Fruit fly (Drosophila melanogaster) whole organism, embryonic: ENCODE data around the gene tai.
A peak's percentile ranks its signal among the peaks of the same experiment; 100 is the strongest.

Source experiments
- CG11085 ChIP-seq: fragments of 200-800 bp; sonication (Bioruptor generic); IDR thresholded peaks from 2 replicates; pipeline ENCODE4 v1.3.6; 2022; ENCODE audit warnings: missing biosample characterization, missing genetic modification characterization
- CG11456 ChIP-seq: fragments of 200-800 bp; sonication (Bioruptor generic); IDR thresholded peaks from 3 replicates; pipeline ENCODE4 v1.3.6; 2022; ENCODE audit warnings: missing biosample characterization, missing genetic modification characterization
- CG13123 ChIP-seq: fragments of 200-800 bp; sonication (Bioruptor generic); optimal IDR thresholded peaks from 2 replicates; lab custom pipeline; 2016; ENCODE audit warnings: missing biosample characterization, missing genetic modification characterization
- CG13287 ChIP-seq: fragments of 200-800 bp; sonication (Bioruptor generic); IDR thresholded peaks from 2 replicates; pipeline ENCODE4 v1.3.6; 2022; ENCODE audit warnings: missing biosample characterization, missing genetic modification characterization; ENCODE audit not compliant: partially characterized antibody
- CG2678 ChIP-seq: fragments of 200-800 bp; sonication (Bioruptor generic); optimal IDR thresholded peaks from 3 replicates; lab custom pipeline; 2019; ENCODE audit warnings: missing biosample characterization, mild to moderate bottlenecking, missing genetic modification characterization, moderate library complexity
- CG6175 ChIP-seq: fragments of 200-800 bp; sonication (Bioruptor generic); IDR thresholded peaks from 3 replicates; pipeline ENCODE4 v1.3.6; 2022; ENCODE audit warnings: missing biosample characterization, missing genetic modification characterization
- CG7839 ChIP-seq: fragments of 200-800 bp; sonication (Bioruptor generic); optimal IDR thresholded peaks from 3 replicates; lab custom pipeline; 2018; ENCODE audit warnings: missing biosample characterization, mild to moderate bottlenecking, missing genetic modification characterization, moderate library complexity
- CG8290 ChIP-seq, 3 experiments: fragments of 200-800 bp; sonication (Bioruptor generic); optimal IDR thresholded peaks; 2 replicates each; lab custom pipeline; 2016 to 2019; ENCODE audit warnings: missing biosample characterization in 3 of 3, missing genetic modification characterization in 3 of 3, mild to moderate bottlenecking in 2 of 3, moderate library complexity in 1 of 3
- CG9727 ChIP-seq: fragments of 200-800 bp; sonication (Bioruptor generic); optimal IDR thresholded peaks from 3 replicates; lab custom pipeline; 2017; ENCODE audit warnings: missing biosample characterization, mild to moderate bottlenecking, missing genetic modification characterization
- CrebB ChIP-seq: fragments of 200-800 bp; sonication (Bioruptor generic); optimal IDR thresholded peaks from 3 replicates; lab custom pipeline; 2018; ENCODE audit warnings: missing biosample characterization, mild to moderate bottlenecking, missing genetic modification characterization
- E2f1 ChIP-seq: fragments of 200-800 bp; sonication (Bioruptor generic); IDR thresholded peaks from 2 replicates; pipeline ENCODE4 v1.3.6; 2022; ENCODE audit warnings: missing biosample characterization, missing genetic modification characterization
- E2f2 ChIP-seq: fragments of 200-800 bp; sonication (Bioruptor generic); IDR thresholded peaks from 2 replicates; pipeline ENCODE4 v1.3.6; 2022; ENCODE audit warnings: missing biosample characterization, missing genetic modification characterization
- Elba2 ChIP-seq: fragments of 200-800 bp; sonication (Bioruptor generic); optimal IDR thresholded peaks from 3 replicates; lab custom pipeline; 2016; ENCODE audit warnings: missing biosample characterization, missing genetic modification characterization
- Fer1 ChIP-seq: fragments of 200-800 bp; sonication (Bioruptor generic); optimal IDR thresholded peaks from 2 replicates; lab custom pipeline; 2017; ENCODE audit warnings: missing biosample characterization, mild to moderate bottlenecking, missing genetic modification characterization
- Mrtf ChIP-seq: fragments of 200-800 bp; sonication (Bioruptor generic); IDR thresholded peaks from 3 replicates; pipeline ENCODE4 v1.3.6; 2022; ENCODE audit warnings: missing biosample characterization, missing genetic modification characterization
- Nf-YC ChIP-seq: fragments of 200-800 bp; optimal IDR thresholded peaks from 3 replicates; lab custom pipeline; 2019; ENCODE audit warnings: missing biosample characterization, mild to moderate bottlenecking, missing genetic modification characterization, moderate library complexity
- PHDP ChIP-seq: fragments of 200-800 bp; sonication (Bioruptor generic); optimal IDR thresholded peaks from 3 replicates; lab custom pipeline; 2018; ENCODE audit warnings: missing biosample characterization, mild to moderate bottlenecking, missing genetic modification characterization, moderate library complexity
- Ptx1 ChIP-seq: fragments of 200-800 bp; sonication (Bioruptor generic); IDR thresholded peaks from 2 replicates; pipeline ENCODE4 v1.3.6; 2022; ENCODE audit warnings: missing biosample characterization, missing genetic modification characterization
- Rx ChIP-seq: fragments of 200-800 bp; sonication (Bioruptor generic); IDR thresholded peaks from 2 replicates; pipeline ENCODE4 v1.3.6; 2022; ENCODE audit warnings: missing biosample characterization, missing genetic modification characterization
- Scr ChIP-seq: fragments of 200-800 bp; sonication (Bioruptor generic); IDR thresholded peaks from 2 replicates; pipeline ENCODE4 v1.3.6; 2022; ENCODE audit warnings: missing biosample characterization, missing genetic modification characterization; ENCODE audit not compliant: partially characterized antibody
- Six4 ChIP-seq: fragments of 200-800 bp; sonication (Bioruptor generic); optimal IDR thresholded peaks from 2 replicates; lab custom pipeline; 2016; ENCODE audit warnings: missing biosample characterization, missing genetic modification characterization
- Sry-δ ChIP-seq: fragments of 200-800 bp; sonication (Bioruptor generic); optimal IDR thresholded peaks from 2 replicates; lab custom pipeline; 2016; ENCODE audit warnings: missing biosample characterization, missing genetic modification characterization
- Trl ChIP-seq, 3 experiments: fragments of >200 bp in 2 of 3; fragments of 200-800 bp in 1 of 3; sonication (Bioruptor generic) in 1 of 3; optimal IDR thresholded peaks; 2 replicates in 1 of 3; 3 replicates in 2 of 3; lab custom pipeline; 2016 to 2017; ENCODE audit warnings: missing biosample characterization in 1 of 3, missing genetic modification characterization in 1 of 3
- ac ChIP-seq: fragments of 200-800 bp; sonication (Bioruptor generic); optimal IDR thresholded peaks from 3 replicates; lab custom pipeline; 2017; ENCODE audit warnings: missing biosample characterization, mild to moderate bottlenecking, missing genetic modification characterization
- cad ChIP-seq: fragments of >200 bp; optimal IDR thresholded peaks from 2 replicates; lab custom pipeline; 2017; ENCODE audit warnings: missing biosample characterization, missing genetic modification characterization
- chm ChIP-seq: fragments of 200-800 bp; sonication (Bioruptor generic); IDR thresholded peaks from 2 replicates; pipeline ENCODE4 v1.3.6; 2022; ENCODE audit warnings: missing biosample characterization, missing genetic modification characterization
- fd102C ChIP-seq: fragments of 200-800 bp; sonication (Bioruptor generic); optimal IDR thresholded peaks from 2 replicates; lab custom pipeline; 2018; ENCODE audit warnings: missing biosample characterization, mild to moderate bottlenecking, missing genetic modification characterization, moderate library complexity
- gcm ChIP-seq: fragments of 200-800 bp; sonication (Bioruptor generic); optimal IDR thresholded peaks from 2 replicates; lab custom pipeline; 2019; ENCODE audit warnings: missing biosample characterization, mild to moderate bottlenecking, missing genetic modification characterization, moderate library complexity
- gt ChIP-seq: fragments of 200-800 bp; sonication (Bioruptor generic); IDR thresholded peaks from 2 replicates; pipeline ENCODE4 v1.3.6; 2022; ENCODE audit warnings: missing biosample characterization, missing genetic modification characterization
- insv ChIP-seq, 2 experiments: fragments of 200-800 bp; sonication (Bioruptor generic); optimal IDR thresholded peaks; 3 replicates each; lab custom pipeline; 2016 to 2018; ENCODE audit warnings: missing biosample characterization in 2 of 2, missing genetic modification characterization in 2 of 2
- inv ChIP-seq: fragments of 200-800 bp; sonication (Bioruptor generic); IDR thresholded peaks from 2 replicates; pipeline ENCODE4 v1.3.6; 2022; ENCODE audit warnings: missing biosample characterization, missing genetic modification characterization; ENCODE audit not compliant: partially characterized antibody
- maf-S ChIP-seq: fragments of 200-800 bp; sonication (Bioruptor generic); optimal IDR thresholded peaks from 2 replicates; lab custom pipeline; 2016; ENCODE audit warnings: missing biosample characterization, missing genetic modification characterization
- mirr ChIP-seq: fragments of 200-800 bp; sonication (Bioruptor generic); optimal IDR thresholded peaks from 3 replicates; lab custom pipeline; 2018; ENCODE audit warnings: missing biosample characterization, mild to moderate bottlenecking, missing genetic modification characterization
- nmo ChIP-seq: fragments of 200-800 bp; sonication (Bioruptor generic); optimal IDR thresholded peaks from 2 replicates; lab custom pipeline; 2018; ENCODE audit warnings: missing biosample characterization, mild to moderate bottlenecking, missing genetic modification characterization, moderate library complexity
- prd ChIP-seq, 3 experiments: fragments of >200 bp in 2 of 3; fragments of 200-800 bp in 1 of 3; sonication (Bioruptor generic) in 1 of 3; optimal IDR thresholded peaks in 2 of 3; IDR thresholded peaks in 1 of 3; 2 replicates in 2 of 3; 3 replicates in 1 of 3; pipeline versions ENCODE4 v1.3.6 to Lab custom; 2017 to 2022; ENCODE audit warnings: missing biosample characterization in 1 of 3, missing genetic modification characterization in 1 of 3
- rib ChIP-seq: fragments of 200-800 bp; sonication (Bioruptor generic); IDR thresholded peaks from 2 replicates; pipeline ENCODE4 v1.3.6; 2022; ENCODE audit warnings: missing biosample characterization, missing genetic modification characterization
- sc ChIP-seq, 3 experiments: fragments of >200 bp in 2 of 3; fragments of 200-800 bp in 1 of 3; sonication (Bioruptor generic) in 1 of 3; optimal IDR thresholded peaks; 2 replicates in 2 of 3; 3 replicates in 1 of 3; lab custom pipeline; 2017; ENCODE audit warnings: mild to moderate bottlenecking in 1 of 3, missing biosample characterization in 1 of 3, missing genetic modification characterization in 1 of 3, missing genetic modification reagents in 1 of 3
- sd ChIP-seq: fragments of 200-800 bp; sonication (Bioruptor generic); optimal IDR thresholded peaks from 3 replicates; lab custom pipeline; 2018; ENCODE audit warnings: missing biosample characterization, mild to moderate bottlenecking, missing genetic modification characterization, moderate library complexity
- seq ChIP-seq: fragments of 200-800 bp; sonication (Bioruptor generic); IDR thresholded peaks from 2 replicates; pipeline ENCODE4 v1.3.6; 2022; ENCODE audit warnings: missing biosample characterization, missing genetic modification characterization
- slbo ChIP-seq: fragments of 200-800 bp; sonication (Bioruptor generic); IDR thresholded peaks from 2 replicates; pipeline ENCODE4 v1.3.6; 2022; ENCODE audit warnings: missing biosample characterization, missing genetic modification characterization
- sr ChIP-seq: fragments of 200-800 bp; sonication (Bioruptor generic); IDR thresholded peaks from 3 replicates; pipeline ENCODE4 v1.3.6; 2022; ENCODE audit warnings: missing biosample characterization, missing genetic modification characterization
- tio ChIP-seq: fragments of 200-800 bp; sonication (Bioruptor generic); optimal IDR thresholded peaks from 2 replicates; lab custom pipeline; 2017; ENCODE audit warnings: missing biosample characterization, missing genetic modification characterization, inconsistent platforms
- tll ChIP-seq, 2 experiments: fragments of 200-800 bp in 1 of 2; fragments of >200 bp in 1 of 2; sonication (Bioruptor generic) in 1 of 2; optimal IDR thresholded peaks; 2 replicates each; lab custom pipeline; 2017 to 2019; ENCODE audit warnings: missing biosample characterization in 2 of 2, missing genetic modification characterization in 2 of 2, mild to moderate bottlenecking in 1 of 2, moderate library complexity in 1 of 2
- trh ChIP-seq: fragments of 200-800 bp; sonication (Bioruptor generic); optimal IDR thresholded peaks from 2 replicates; lab custom pipeline; 2016; ENCODE audit warnings: missing biosample characterization, missing genetic modification characterization
- twi ChIP-seq: fragments of 200-800 bp; optimal IDR thresholded peaks from 2 replicates; lab custom pipeline; 2019; ENCODE audit warnings: missing biosample characterization, mild to moderate bottlenecking, missing genetic modification characterization, moderate library complexity
- vnd ChIP-seq: fragments of 200-800 bp; sonication (Bioruptor generic); IDR thresholded peaks from 3 replicates; pipeline ENCODE4 v1.3.6; 2022; ENCODE audit warnings: missing biosample characterization, missing genetic modification characterization; ENCODE audit not compliant: partially characterized antibody
- zen ChIP-seq: fragments of 200-800 bp; sonication (Bioruptor generic); optimal IDR thresholded peaks from 3 replicates; lab custom pipeline; 2018; ENCODE audit warnings: missing biosample characterization, mild to moderate bottlenecking, missing genetic modification characterization, moderate library complexity

Gene tai

DNA sequence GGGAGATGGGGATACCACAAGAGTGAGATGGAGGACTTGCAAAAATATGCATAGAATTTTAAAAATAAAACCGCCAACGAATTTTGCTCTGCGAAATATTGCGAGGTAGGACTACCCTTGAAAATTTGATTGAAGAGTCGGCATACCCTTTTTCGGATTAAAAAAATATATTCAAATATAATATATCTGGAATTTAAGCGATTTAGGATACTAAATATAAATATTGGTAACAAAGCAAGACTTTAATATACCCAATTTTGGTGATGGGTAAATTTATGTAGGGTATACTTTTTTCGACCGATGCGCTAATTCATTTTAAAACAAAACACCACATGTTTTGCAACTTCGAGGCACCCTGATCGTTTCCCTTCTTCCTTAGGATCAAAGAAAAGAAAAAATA is 17.2 kb upstream of the tai start:
- TF ChIP-seq nmo (GFP tag; lab: Kevin White, UChicago), result no peak
- TF ChIP-seq Ptx1 (GFP tag; lab: Robert Waterston, UW), result 0 out of 2 replicates have a peak, but pooled peaks have one; percentile 12
- no peak for TF ChIP-seq prd (optimal IDR thresholded peaks at IDR 0.05; lab: Kevin White, UChicago)
- TF ChIP-seq prd (GFP tag; IDR thresholded peaks at IDR 0.05; lab: Robert Waterston, UW), result 0 out of 3 replicates have a peak, but pooled peaks have one; percentile 12

- TF ChIP-seq twi (tag; lab: Kevin White, UChicago) (peak; percentile 28), Sry-δ (GFP tag; lab: Kevin White, UChicago) (no peak), fd102C (GFP tag; lab: Kevin White, UChicago) (no peak), sc (optimal IDR thresholded peaks at IDR 0.05; lab: Kevin White, UChicago) (no peak), sc (GFP tag; optimal IDR thresholded peaks at IDR 0.05; lab: Kevin White, UChicago) (no peak), Fer1 (GFP tag; lab: Kevin White, UChicago) (no peak), CG13123 (GFP tag; lab: Kevin White, UChicago) (no peak), sd (tag; lab: Kevin White, UChicago) (no peak), E2f2 (GFP tag; lab: Robert Waterston, UW) (no peak), inv (GFP tag; lab: Robert Waterston, UW) (no peak), zen (tag; lab: Kevin White, UChicago) (peak; percentile 76), sr (GFP tag; lab: Robert Waterston, UW) (no peak), CG9727 (GFP tag; lab: Kevin White, UChicago) (no peak), Rx (GFP tag; lab: Robert Waterston, UW) (no peak), CG2678 (tag; lab: Kevin White, UChicago) (no peak), ac (GFP tag; lab: Kevin White, UChicago) (no peak), Six4 (GFP tag; lab: Kevin White, UChicago) (no peak), gcm (GFP tag; lab: Kevin White, UChicago) (no peak), tio (GFP tag; lab: Kevin White, UChicago) (no peak), seq (GFP tag; lab: Robert Waterston, UW) (no peak), Scr (GFP tag; lab: Robert Waterston, UW) (no peak), trh (no peak), insv (GFP tag; optimal IDR thresholded peaks at IDR 0.05; lab: Kevin White, UChicago) (peak in 1 of 2 experiments; percentile 5), vnd (no peak), CG11085 (no peak), CG7839 (tag; lab: Kevin White, UChicago) (no peak), gt (GFP tag; lab: Robert Waterston, UW) (no peak), CrebB (tag; lab: Kevin White, UChicago) (no peak), E2f1 (GFP tag; lab: Robert Waterston, UW) (no peak), Elba2 (GFP tag; lab: Kevin White, UChicago) (peak; percentile 57), Trl (optimal IDR thresholded peaks at IDR 0.05; lab: Kevin White, UChicago) (no peak), Trl (GFP tag; optimal IDR thresholded peaks at IDR 0.05; lab: Kevin White, UChicago) (no peak), chm (GFP tag; lab: Robert Waterston, UW) (no peak)
These were observed 16.5 kb upstream of the tai start for dm6 chr2L:9150112-9150511.

- no peak for TF ChIP-seq gt (GFP tag; lab: Robert Waterston, UW)
- no peak for TF ChIP-seq CG13287 (GFP tag; lab: Robert Waterston, UW)
- 0 out of 2 replicates have a peak, but pooled peaks have one; percentile 14 for TF ChIP-seq rib (GFP tag; lab: Robert Waterston, UW)
- no peak for TF ChIP-seq PHDP (tag; lab: Kevin White, UChicago)
- TF ChIP-seq Nf-YC, result no peak
- TF ChIP-seq Mrtf (GFP tag; lab: Robert Waterston, UW), result no peak
- no peak for TF ChIP-seq CG11456 (GFP tag; lab: Robert Waterston, UW)
- no peak for TF ChIP-seq CG8290 (GFP tag; optimal IDR thresholded peaks at IDR 0.05; lab: Kevin White, UChicago)
- TF ChIP-seq CG8290 (tag; optimal IDR thresholded peaks at IDR 0.05; lab: Kevin White, UChicago), result peak in 1 of 2 experiments; percentile 41
- TF ChIP-seq mirr (GFP tag; lab: Kevin White, UChicago), result peak; percentile 21
- TF ChIP-seq CG6175, result no peak
- TF ChIP-seq slbo, result no peak
- TF ChIP-seq maf-S (GFP tag; lab: Kevin White, UChicago), result no peak
- TF ChIP-seq cad, result no peak
- TF ChIP-seq tll (GFP tag; optimal IDR thresholded peaks at IDR 0.05; lab: Kevin White, UChicago), result peak in 1 of 2 experiments; percentile 26
These were observed 15.8 kb upstream of the tai start for dm6 chr2L:9150805-9151204.
